Fruit fly (Drosophila melanogaster): ENCODE results near the gene CG15760.

CG15760 gene

dm6 chrX:13643961-13644360 lies 25.5 kb upstream of the CG15760 start:
- TF ChIP-seq Ets65A (GFP tag): peak; percentile 82
- TF ChIP-seq CG34376 (GFP tag; optimal IDR thresholded peaks at IDR 0.05): peak; percentile 68
- TF ChIP-seq bab2 (GFP tag; optimal IDR thresholded peaks at IDR 0.05): peak; percentile 48
- TF ChIP-seq CG12391 (tag; optimal IDR thresholded peaks at IDR 0.05): peak; percentile 47
- no peak for TF ChIP-seq prd (optimal IDR thresholded peaks at IDR 0.05)
- peak; percentile 81 for TF ChIP-seq prd (GFP tag; IDR thresholded peaks at IDR 0.05)
- peak; percentile 51 for TF ChIP-seq Meics (GFP tag; optimal IDR thresholded peaks at IDR 0.05)
- peak; percentile 75 for TF ChIP-seq dysf (GFP tag; IDR thresholded peaks at IDR 0.05)
- no peak for TF ChIP-seq CG11560 (tag; IDR thresholded peaks at IDR 0.05)
- 0 out of 2 replicates have a peak, but pooled peaks have one; percentile 32 for TF ChIP-seq Awh (GFP tag; IDR thresholded peaks at IDR 0.05)
- peak; percentile 37; the same call in 1 of the 2 replicates for TF ChIP-seq CG6272 (GFP tag; IDR thresholded peaks at IDR 0.05)
- peak; percentile 68 for TF ChIP-seq CG11504 (tag; optimal IDR thresholded peaks at IDR 0.05)
- peak; percentile 67 for TF ChIP-seq CG32532 (GFP tag; IDR thresholded peaks at IDR 0.05)
- peak; percentile 12 for TF ChIP-seq Hmr (GFP tag; optimal IDR thresholded peaks at IDR 0.05)
- TF ChIP-seq abd-A (tag; optimal IDR thresholded peaks at IDR 0.05): no peak
- peak; percentile 42 for TF ChIP-seq cwo (GFP tag; optimal IDR thresholded peaks at IDR 0.05)
- peak; percentile 34 for TF ChIP-seq ssp (GFP tag; IDR thresholded peaks at IDR 0.05)
- TF ChIP-seq Vsx1 (GFP tag; optimal IDR thresholded peaks at IDR 0.05): peak; percentile 6
- TF ChIP-seq Atf-2 (GFP tag; optimal IDR thresholded peaks at IDR 0.05): peak; percentile 19
- TF ChIP-seq CG17802 (tag; optimal IDR thresholded peaks at IDR 0.05): peak; percentile 32
- 0 out of 2 replicates have a peak, but pooled peaks have one; percentile 16 for TF ChIP-seq CG32767 (GFP tag; IDR thresholded peaks at IDR 0.05)
- peak; percentile 61 for TF ChIP-seq crol (GFP tag; IDR thresholded peaks at IDR 0.05)
- 0 out of 2 replicates have a peak, but pooled peaks have one; percentile 59 for TF ChIP-seq chm (GFP tag; IDR thresholded peaks at IDR 0.05)
- TF ChIP-seq zen2 (GFP tag; IDR thresholded peaks at IDR 0.05; ENCODE audit: partially characterized antibody): no peak
- no peak for TF ChIP-seq bigmax (GFP tag; optimal IDR thresholded peaks at IDR 0.05)
- peak; percentile 28 for TF ChIP-seq CG15514 (GFP tag; optimal IDR thresholded peaks at IDR 0.05)
- TF ChIP-seq mirr (GFP tag; optimal IDR thresholded peaks at IDR 0.05): peak; percentile 23
- peak; percentile 71 for TF ChIP-seq ttk (GFP tag; IDR thresholded peaks at IDR 0.05)
- peak; percentile 54 for TF ChIP-seq CG4820 (GFP tag; optimal IDR thresholded peaks at IDR 0.05)
- TF ChIP-seq nom (GFP tag; optimal IDR thresholded peaks at IDR 0.05): no peak
- no peak for TF ChIP-seq MTF-1 (GFP tag; optimal IDR thresholded peaks at IDR 0.05; ENCODE audit: borderline replicate concordance)
- no peak for TF ChIP-seq Trl (optimal IDR thresholded peaks at IDR 0.05)
- TF ChIP-seq Trl (GFP tag; optimal IDR thresholded peaks at IDR 0.05): peak; percentile 50
- no peak for TF ChIP-seq Sin3A (optimal IDR thresholded peaks at IDR 0.05)
- TF ChIP-seq CG14441 (GFP tag; IDR thresholded peaks at IDR 0.05): peak; percentile 70
- no peak for TF ChIP-seq CG3726 (GFP tag; IDR thresholded peaks at IDR 0.05)
- TF ChIP-seq CG17361 (GFP tag; IDR thresholded peaks at IDR 0.05): peak; percentile 60
- TF ChIP-seq Usf (GFP tag; optimal IDR thresholded peaks at IDR 0.05): no peak
- peak; percentile 61 for TF ChIP-seq ap (GFP tag; IDR thresholded peaks at IDR 0.05)
- TF ChIP-seq E2f2 (GFP tag; IDR thresholded peaks at IDR 0.05): peak; percentile 24; the same call in 1 of the 2 replicates
- TF ChIP-seq Max (GFP tag; optimal IDR thresholded peaks at IDR 0.05): peak; percentile 39
- TF ChIP-seq CG8944 (GFP tag; optimal IDR thresholded peaks at IDR 0.05): no peak
- peak; percentile 34 for TF ChIP-seq cato (GFP tag; optimal IDR thresholded peaks at IDR 0.05; ENCODE audit: borderline replicate concordance)
- TF ChIP-seq stc (GFP tag; IDR thresholded peaks at IDR 0.05): 0 out of 2 replicates have a peak, but pooled peaks have one; percentile 43
- peak; percentile 44 for TF ChIP-seq caup (GFP tag; optimal IDR thresholded peaks at IDR 0.05; ENCODE audit: severe bottlenecking)
- peak; percentile 45 for TF ChIP-seq bcd (GFP tag; optimal IDR thresholded peaks at IDR 0.05)
- TF ChIP-seq BEAF-32 (GFP tag; optimal IDR thresholded peaks at IDR 0.05): no peak
- TF ChIP-seq Tbp (GFP tag; optimal IDR thresholded peaks at IDR 0.05): no peak
- TF ChIP-seq CG17328 (GFP tag; IDR thresholded peaks at IDR 0.05): 0 out of 2 replicates have a peak, but pooled peaks have one; percentile 27
- peak; percentile 39 to 49 for TF ChIP-seq dpn (GFP tag; optimal IDR thresholded peaks at IDR 0.05)
- no peak for TF ChIP-seq CG3407 (GFP tag; optimal IDR thresholded peaks at IDR 0.05)
